Fruit fly (Drosophila melanogaster): ENCODE measurements around the gene CG10559.

The CG10559 gene

dm6 chr3R:25281165-25281564 lies 34.8 kb downstream of the CG10559 start, which contains the start of gene CG11892 (continued):
- TF ChIP-seq gsb (GFP tag; IDR thresholded peaks at IDR 0.05) (no peak), CG12104 (GFP tag; optimal IDR thresholded peaks at IDR 0.05) (peak; percentile 38)

dm6 chr3R:25279796-25280350 lies 36.0 kb downstream of the CG10559 start, which contains the start of gene CG10514:
TSS of gene CG10514 (minus strand) at chr3R:25279846.
- no peak for TF ChIP-seq zfh2 (GFP tag; optimal IDR thresholded peaks at IDR 0.05)
- TF ChIP-seq Asciz (GFP tag; optimal IDR thresholded peaks at IDR 0.05): peak; percentile 6
- TF ChIP-seq CG1792 (GFP tag; optimal IDR thresholded peaks at IDR 0.05): no peak
- peak; percentile 6 for TF ChIP-seq ATbp (GFP tag; optimal IDR thresholded peaks at IDR 0.05)
- peak; percentile 25 for TF ChIP-seq CG18599 (GFP tag; optimal IDR thresholded peaks at IDR 0.05)
- TF ChIP-seq lab (GFP tag; optimal IDR thresholded peaks at IDR 0.05): peak; percentile 24
- TF ChIP-seq Atf3 (GFP tag; optimal IDR thresholded peaks at IDR 0.05): no peak
- TF ChIP-seq MTF-1 (GFP tag; optimal IDR thresholded peaks at IDR 0.05; ENCODE audit: borderline replicate concordance): peak; percentile 60
- no peak for TF ChIP-seq Usf (GFP tag; optimal IDR thresholded peaks at IDR 0.05)
- TF ChIP-seq Med (GFP tag): peak; percentile 51

DNA sequence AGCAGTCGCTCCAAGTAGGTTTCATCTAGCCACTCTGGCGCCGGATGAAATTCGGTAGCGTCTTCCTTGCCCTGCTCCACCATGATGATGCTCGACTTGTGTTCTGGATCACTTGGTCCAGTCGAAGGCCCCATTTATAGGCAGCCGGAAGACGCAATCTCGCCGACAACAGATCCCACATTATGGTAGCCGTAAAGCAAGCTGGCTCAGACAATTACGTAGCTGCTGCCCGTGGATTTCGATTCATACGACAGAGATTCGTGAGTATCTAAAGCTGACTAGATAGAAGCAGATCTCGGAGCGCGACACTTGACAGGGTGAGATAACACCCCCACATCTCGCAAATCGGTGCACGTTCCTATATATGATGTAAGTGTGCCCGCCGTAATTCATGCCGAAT lies 38.8 kb downstream of the CG10559 start, which contains the start of gene CG10513:
Gene CG10513, minus strand, starts transcription at position 101 of the 400 bp plus-strand sequence.
- no peak for TF ChIP-seq CG14441 (GFP tag; IDR thresholded peaks at IDR 0.05)
- no peak for TF ChIP-seq CG31388 (GFP tag; optimal IDR thresholded peaks at IDR 0.05)
- no peak for TF ChIP-seq fru (optimal IDR thresholded peaks at IDR 0.05)
- peak; percentile 26 for TF ChIP-seq Ets65A (GFP tag)
- no peak for TF ChIP-seq gfzf (GFP tag; optimal IDR thresholded peaks at IDR 0.05)
- TF ChIP-seq CG43689 (GFP tag; IDR thresholded peaks at IDR 0.05): no peak
- TF ChIP-seq sqz (GFP tag; optimal IDR thresholded peaks at IDR 0.05): no peak
- TF ChIP-seq CG3726 (GFP tag; IDR thresholded peaks at IDR 0.05): no peak
- TF ChIP-seq trem (tag; optimal IDR thresholded peaks at IDR 0.05): no peak
- TF ChIP-seq ab (GFP tag; optimal IDR thresholded peaks at IDR 0.05): no peak
- TF ChIP-seq Mrtf (GFP tag; IDR thresholded peaks at IDR 0.05): 0 out of 3 replicates have a peak, but pooled peaks have one; percentile 8
- TF ChIP-seq pfk (GFP tag; optimal IDR thresholded peaks at IDR 0.05): no peak

dm6 chr3R:25275276-25275675 lies 40.6 kb downstream of the CG10559 start:
- TF ChIP-seq wor (GFP tag; IDR thresholded peaks at IDR 0.05) (no peak), CG12299 (tag; optimal IDR thresholded peaks at IDR 0.05) (peak; percentile 36), CG15269 (tag; optimal IDR thresholded peaks at IDR 0.05) (peak; percentile 55), CG18599 (GFP tag; optimal IDR thresholded peaks at IDR 0.05) (peak; percentile 68), CG9876 (GFP tag; optimal IDR thresholded peaks at IDR 0.05) (no peak), salm (tag; optimal IDR thresholded peaks at IDR 0.05) (peak; percentile 10), CG12104 (GFP tag; optimal IDR thresholded peaks at IDR 0.05) (peak; percentile 35), CG34376 (GFP tag; optimal IDR thresholded peaks at IDR 0.05) (peak; percentile 47), grn (GFP tag; optimal IDR thresholded peaks at IDR 0.05) (peak; percentile 19), HmgZ (tag; optimal IDR thresholded peaks at IDR 0.05) (peak; percentile 46), Atf6 (GFP tag; IDR thresholded peaks at IDR 0.05) (no peak; the same call in 1 of the 2 replicates), CG7372 (GFP tag; IDR thresholded peaks at IDR 0.05) (peak; percentile 59), Fer3 (tag; optimal IDR thresholded peaks at IDR 0.05) (peak; percentile 54), CG15011 (GFP tag; optimal IDR thresholded peaks at IDR 0.05) (no peak), peb (GFP tag; IDR thresholded peaks at IDR 0.05) (no peak), dpn (GFP tag; optimal IDR thresholded peaks at IDR 0.05) (no peak), Dfd (GFP tag; optimal IDR thresholded peaks at IDR 0.05) (no peak), ac (GFP tag; optimal IDR thresholded peaks at IDR 0.05) (no peak), CG7928 (GFP tag; optimal IDR thresholded peaks at IDR 0.05) (no peak), cwo (GFP tag; optimal IDR thresholded peaks at IDR 0.05) (peak; percentile 19), jumu (GFP tag; optimal IDR thresholded peaks at IDR 0.05) (no peak), tio (GFP tag; optimal IDR thresholded peaks at IDR 0.05) (no peak), lab (GFP tag; optimal IDR thresholded peaks at IDR 0.05) (peak; percentile 81), jigr1 (GFP tag; IDR thresholded peaks at IDR 0.05) (no peak), unpg (GFP tag; optimal IDR thresholded peaks at IDR 0.05) (peak; percentile 1), ERR (GFP tag; optimal IDR thresholded peaks at IDR 0.05) (no peak)

All from whole organism, embryonic.